Worm (Caenorhabditis elegans) whole organism, L4/young adult: Measurements from ENCODE around the gene nex-1.
A peak's percentile ranks its signal among the peaks of the same experiment; 100 is the strongest.

Experiments
- W03F9.2 ChIP-seq: fragments of 150-350 bp; optimal IDR thresholded peaks from 2 replicates; lab custom pipeline; 2014; ENCODE audit warnings: missing biosample characterization, missing genetic modification characterization
- dao-5 ChIP-seq: sonication (generic microtip); optimal IDR thresholded peaks from 2 replicates; lab custom pipeline; 2016; ENCODE audit warnings: missing genotype, missing genetic modification characterization, moderate library complexity, missing compliant biosample characterization
- him-1 ChIP-seq: sonication (generic microtip); optimal IDR thresholded peaks from 2 replicates; lab custom pipeline; 2016; ENCODE audit warnings: missing genotype, missing genetic modification reagents, missing genetic modification characterization, missing compliant biosample characterization

The nex-1 gene

ce11 chrIII:5200349-5200748 is 25.1 kb upstream of the nex-1 start:
- TF ChIP-seq dao-5 = no peak
- TF ChIP-seq him-1 (tag; lab: Kevin White, UChicago) = no peak
- TF ChIP-seq W03F9.2 (tag; lab: Kevin White, UChicago) = no peak

ce11 chrIII:5201267-5201666 is 24.2 kb upstream of the nex-1 start:
- TF ChIP-seq him-1 (tag; lab: Kevin White, UChicago) (no peak), dao-5 (no peak), W03F9.2 (tag; lab: Kevin White, UChicago) (no peak)

- no peak for TF ChIP-seq him-1 (tag; lab: Kevin White, UChicago)
- peak; percentile 46 for TF ChIP-seq W03F9.2 (tag; lab: Kevin White, UChicago)
These were observed 22.8 kb upstream of the nex-1 start for ce11 chrIII:5202641-5203040.

- no peak for TF ChIP-seq dao-5
- TF ChIP-seq W03F9.2 (tag; lab: Kevin White, UChicago) = peak; percentile 8
- TF ChIP-seq him-1 (tag; lab: Kevin White, UChicago) = no peak
These were observed 22.1 kb upstream of the nex-1 start for ce11 chrIII:5203310-5203709.

- TF ChIP-seq dao-5 (no peak), him-1 (tag; lab: Kevin White, UChicago) (no peak), W03F9.2 (tag; lab: Kevin White, UChicago) (no peak)
These were observed 18.5 kb upstream of the nex-1 start, which contains the start of gene morc-1 for ce11 chrIII:5206861-5207414. morc-1 (minus strand) TSS chrIII:5206911.

- no peak for TF ChIP-seq him-1 (tag; lab: Kevin White, UChicago)
These were observed 16.4 kb upstream of the nex-1 start, which contains the start of gene syx-16 for ce11 chrIII:5208992-5209391. syx-16 (minus strand) TSS chrIII:5209109.

- no peak for TF ChIP-seq W03F9.2 (tag; lab: Kevin White, UChicago)
- no peak for TF ChIP-seq him-1 (tag; lab: Kevin White, UChicago)
- TF ChIP-seq dao-5 = no peak
These were observed 15.2 kb upstream of the nex-1 start for ce11 chrIII:5210269-5210668.

ce11 chrIII:5211137-5211648 is 14.2 kb upstream of the nex-1 start:
- TF ChIP-seq dao-5 (peak; percentile 81), W03F9.2 (tag; lab: Kevin White, UChicago) (peak; percentile 46)

- no peak for TF ChIP-seq dao-5
- TF ChIP-seq him-1 (tag; lab: Kevin White, UChicago) = no peak
- TF ChIP-seq W03F9.2 (tag; lab: Kevin White, UChicago) = no peak
These were observed 11.3 kb upstream of the nex-1 start for ce11 chrIII:5214162-5214561.

- TF ChIP-seq W03F9.2 (tag; lab: Kevin White, UChicago) = no peak
- TF ChIP-seq dao-5 = no peak
- TF ChIP-seq him-1 (tag; lab: Kevin White, UChicago) = no peak
These were observed 10.0 kb upstream of the nex-1 start, which contains the start of gene ZC155.4 for ce11 chrIII:5215375-5215774. ZC155.4 (minus strand) TSS chrIII:5215475.

- TF ChIP-seq dao-5 (no peak), him-1 (tag; lab: Kevin White, UChicago) (no peak), W03F9.2 (tag; lab: Kevin White, UChicago) (no peak)
These were observed 7.9 kb upstream of the nex-1 start, which contains the start of gene cutl-19 for ce11 chrIII:5217511-5217910. cutl-19 (minus strand) TSS chrIII:5217611.

- TF ChIP-seq dao-5 (no peak), him-1 (tag; lab: Kevin White, UChicago) (no peak), W03F9.2 (tag; lab: Kevin White, UChicago) (no peak)
These were observed 6.7 kb upstream of the nex-1 start, which contains the start of gene ZC155.2 for ce11 chrIII:5218687-5219086. ZC155.2 (plus strand) TSS chrIII:5218987.

- TF ChIP-seq him-1 (tag; lab: Kevin White, UChicago) (no peak), W03F9.2 (tag; lab: Kevin White, UChicago) (no peak), dao-5 (no peak)
These were observed 3.6 kb upstream of the nex-1 start for ce11 chrIII:5221820-5222219.

ce11 chrIII:5222777-5223176 is 2.6 kb upstream of the nex-1 start:
- TF ChIP-seq W03F9.2 (tag; lab: Kevin White, UChicago) (no peak), him-1 (tag; lab: Kevin White, UChicago) (no peak), dao-5 (no peak)

ce11 chrIII:5224908-5225307 is 513 bp upstream of the nex-1 start:
- TF ChIP-seq him-1 (tag; lab: Kevin White, UChicago) (no peak), W03F9.2 (tag; lab: Kevin White, UChicago) (no peak), dao-5 (no peak)
